Worm (Caenorhabditis elegans) whole organism, young adult: ENCODE results near the gene C06E4.6.

Experiments used
- C17E4.6 ChIP-seq: fragments of 200-800 bp; sonication (Bioruptor generic); IDR thresholded peaks from 2 replicates; pipeline ENCODE4 v1.3.6; 2022; ENCODE audit warnings: missing genetic modification reagents, missing genetic modification characterization, missing compliant biosample characterization
- D2030.7 ChIP-seq: fragments of 200-800 bp; sonication (Bioruptor generic); IDR thresholded peaks from 2 replicates; pipeline ENCODE4 v1.3.6; 2022; ENCODE audit warnings: missing genetic modification reagents, missing genetic modification characterization, missing compliant biosample characterization
- F10E7.11 ChIP-seq: sonication (generic microtip); optimal IDR thresholded peaks from 2 replicates; lab custom pipeline; 2017; ENCODE audit warnings: mild to moderate bottlenecking, missing genetic modification characterization, moderate library complexity, missing compliant biosample characterization
- F23B12.7 ChIP-seq: sonication (generic microtip); optimal IDR thresholded peaks from 2 replicates; lab custom pipeline; 2017; ENCODE audit warnings: missing genetic modification characterization, mild to moderate bottlenecking, missing compliant biosample characterization, antibody characterized with exemption, moderate library complexity; ENCODE audit not compliant: insufficient read depth
- F33H1.4 ChIP-seq: fragments of 200-800 bp; sonication (Bioruptor generic); IDR thresholded peaks from 2 replicates; pipeline ENCODE4 v1.3.6; 2022; ENCODE audit warnings: missing genetic modification reagents, missing genetic modification characterization, missing compliant biosample characterization
- F39B2.1 ChIP-seq: fragments of 200-800 bp; sonication (Bioruptor generic); IDR thresholded peaks from 2 replicates; pipeline ENCODE4 v1.3.6; 2022; ENCODE audit warnings: missing genetic modification reagents, missing genetic modification characterization, missing compliant biosample characterization
- F49E8.2 ChIP-seq: sonication (generic microtip); optimal IDR thresholded peaks from 3 replicates; lab custom pipeline; 2017; ENCODE audit warnings: missing genetic modification characterization, mild to moderate bottlenecking, missing compliant biosample characterization, antibody characterized with exemption, moderate library complexity; ENCODE audit not compliant: insufficient read depth
- F52B5.7 ChIP-seq: sonication (generic microtip); optimal IDR thresholded peaks from 2 replicates; lab custom pipeline; 2016; ENCODE audit warnings: mild to moderate bottlenecking, missing genetic modification characterization, missing compliant biosample characterization
- K12H6.12 ChIP-seq: fragments of 200-800 bp; sonication (Bioruptor generic); optimal IDR thresholded peaks from 2 replicates; lab custom pipeline; 2018; ENCODE audit warnings: mild to moderate bottlenecking, missing genetic modification characterization, missing compliant biosample characterization
- Y53G8AR.9 ChIP-seq: fragments of 200-800 bp; sonication (Bioruptor generic); conservative IDR thresholded peaks from 2 replicates; pipeline ENCODE4 v1.3.6; 2022; ENCODE audit warnings: missing genetic modification reagents, missing genetic modification characterization, missing compliant biosample characterization
- bed-1 ChIP-seq: fragments of 200-800 bp; sonication (Bioruptor generic); IDR thresholded peaks from 2 replicates; pipeline ENCODE4 v1.3.6; 2022; ENCODE audit warnings: missing genetic modification reagents, missing genetic modification characterization, missing compliant biosample characterization
- ccch-3 ChIP-seq: fragments of 200-800 bp; sonication (Bioruptor generic); optimal IDR thresholded peaks from 2 replicates; lab custom pipeline; 2018; ENCODE audit warnings: mild to moderate bottlenecking, missing genetic modification characterization, missing compliant biosample characterization
- ceh-100 ChIP-seq: fragments of 200-800 bp; sonication (Bioruptor generic); IDR thresholded peaks from 2 replicates; pipeline ENCODE4 v1.3.6; 2022; ENCODE audit warnings: missing genetic modification reagents, missing genetic modification characterization, missing compliant biosample characterization
- ceh-27 ChIP-seq: fragments of 200-800 bp; sonication (Bioruptor generic); optimal IDR thresholded peaks from 2 replicates; lab custom pipeline; 2018; ENCODE audit warnings: mild to moderate bottlenecking, missing genetic modification characterization, moderate library complexity, missing compliant biosample characterization
- ceh-58 ChIP-seq: fragments of 200-800 bp; sonication (Bioruptor generic); IDR thresholded peaks from 2 replicates; pipeline ENCODE4 v1.3.6; 2022; ENCODE audit warnings: missing genetic modification characterization, missing compliant biosample characterization
- ceh-79 ChIP-seq: sonication (generic microtip); optimal IDR thresholded peaks from 2 replicates; lab custom pipeline; 2017; ENCODE audit warnings: mild to moderate bottlenecking, missing genetic modification characterization, missing compliant biosample characterization
- ceh-91 ChIP-seq: fragments of 200-800 bp; sonication (Bioruptor generic); IDR thresholded peaks from 2 replicates; pipeline ENCODE4 v1.3.6; 2022; ENCODE audit warnings: missing genetic modification reagents, missing genetic modification characterization, missing compliant biosample characterization
- die-1 ChIP-seq: sonication (generic microtip); optimal IDR thresholded peaks from 2 replicates; lab custom pipeline; 2016; ENCODE audit warnings: missing genotype, mild to moderate bottlenecking, missing genetic modification characterization, missing compliant biosample characterization
- dox-1 ChIP-seq: fragments of 200-800 bp; sonication (Bioruptor generic); IDR thresholded peaks from 2 replicates; pipeline ENCODE4 v1.3.6; 2022; ENCODE audit warnings: missing genetic modification reagents, missing genetic modification characterization, missing compliant biosample characterization
- dpl-1 ChIP-seq: fragments of 150-350 bp; optimal IDR thresholded peaks from 2 replicates; lab custom pipeline; 2014; ENCODE audit warnings: missing biosample characterization, missing genetic modification reagents, missing genetic modification characterization
- fkh-3 ChIP-seq: sonication (generic microtip); optimal IDR thresholded peaks from 2 replicates; lab custom pipeline; 2016; ENCODE audit warnings: mild to moderate bottlenecking, missing genetic modification characterization, missing compliant biosample characterization
- him-1 ChIP-seq: sonication (generic microtip); optimal IDR thresholded peaks from 2 replicates; lab custom pipeline; 2016; ENCODE audit warnings: missing genotype, missing genetic modification reagents, missing genetic modification characterization, missing compliant biosample characterization
- hlh-12 ChIP-seq: sonication (generic microtip); optimal IDR thresholded peaks from 2 replicates; lab custom pipeline; 2016; ENCODE audit warnings: missing genetic modification characterization, missing compliant biosample characterization
- hmg-1.2 ChIP-seq: fragments of 200-800 bp; sonication (Bioruptor generic); IDR thresholded peaks from 2 replicates; pipeline ENCODE4 v1.3.6; 2022; ENCODE audit warnings: missing genetic modification reagents, missing genetic modification characterization, missing compliant biosample characterization
- hmg-20 ChIP-seq: fragments of 200-800 bp; sonication (Bioruptor generic); IDR thresholded peaks from 2 replicates; pipeline ENCODE4 v1.3.6; 2022; ENCODE audit warnings: missing genetic modification reagents, missing genetic modification characterization, missing compliant biosample characterization
- hrde-1 ChIP-seq: sonication (generic microtip); optimal IDR thresholded peaks from 2 replicates; lab custom pipeline; 2016; ENCODE audit warnings: missing genetic modification characterization, mild to moderate bottlenecking, missing compliant biosample characterization, moderate library complexity, missing genotype, missing genetic modification reagents, borderline replicate concordance
- hsf-1 ChIP-seq: fragments of 200-800 bp; sonication (Bioruptor generic); IDR thresholded peaks from 2 replicates; pipeline ENCODE4 v1.3.6; 2022; ENCODE audit warnings: missing genetic modification reagents, missing genetic modification characterization, missing compliant biosample characterization
- lir-1 ChIP-seq: fragments of 200-800 bp; sonication (Bioruptor generic); conservative IDR thresholded peaks from 2 replicates; pipeline ENCODE4 v1.3.6; 2022; ENCODE audit warnings: missing genetic modification reagents, missing genetic modification characterization, missing compliant biosample characterization
- madf-6 ChIP-seq: fragments of 200-800 bp; sonication (Bioruptor generic); IDR thresholded peaks from 2 replicates; pipeline ENCODE4 v1.3.6; 2022; ENCODE audit warnings: missing genetic modification reagents, missing genetic modification characterization, missing compliant biosample characterization
- madf-8 ChIP-seq: fragments of 200-800 bp; sonication (Bioruptor generic); conservative IDR thresholded peaks from 2 replicates; pipeline ENCODE4 v1.3.6; 2022; ENCODE audit warnings: missing genetic modification reagents, missing genetic modification characterization, missing compliant biosample characterization
- nfyb-1 ChIP-seq: fragments of 200-800 bp; sonication (Bioruptor generic); IDR thresholded peaks from 2 replicates; pipeline ENCODE4 v1.3.6; 2022; ENCODE audit warnings: missing genetic modification reagents, missing genetic modification characterization, missing compliant biosample characterization
- nhr-179 ChIP-seq: sonication (generic microtip); optimal IDR thresholded peaks from 2 replicates; lab custom pipeline; 2016; ENCODE audit warnings: mild to moderate bottlenecking, missing genetic modification characterization, missing compliant biosample characterization
- pbrm-1 ChIP-seq: fragments of 200-800 bp; sonication (Bioruptor generic); IDR thresholded peaks from 2 replicates; pipeline ENCODE4 v1.3.6; 2022; ENCODE audit warnings: missing genetic modification reagents, missing genetic modification characterization, missing compliant biosample characterization
- rec-8 ChIP-seq, 2 experiments: sonication (generic microtip); optimal IDR thresholded peaks; 2 replicates each; lab custom pipeline; 2016; ENCODE audit warnings: mild to moderate bottlenecking in 2 of 2, missing genetic modification characterization in 2 of 2, missing genetic modification reagents in 2 of 2, missing genotype in 2 of 2, missing biosample characterization in 1 of 2, missing compliant biosample characterization in 1 of 2, moderate library complexity in 1 of 2
- snpc-1.1 ChIP-seq: sonication (generic microtip); optimal IDR thresholded peaks from 2 replicates; lab custom pipeline; 2017; ENCODE audit warnings: missing genetic modification characterization, mild to moderate bottlenecking, missing compliant biosample characterization, antibody characterized with exemption, moderate library complexity, missing genotype, missing genetic modification reagents; ENCODE audit not compliant: insufficient read depth
- snpc-1.3 ChIP-seq: sonication (generic microtip); optimal IDR thresholded peaks from 2 replicates; lab custom pipeline; 2017; ENCODE audit warnings: missing genetic modification characterization, mild to moderate bottlenecking, missing compliant biosample characterization, antibody characterized with exemption, moderate library complexity, missing genotype, missing genetic modification reagents; ENCODE audit not compliant: insufficient read depth
- snpc-3.4 ChIP-seq: sonication (generic microtip); optimal IDR thresholded peaks from 2 replicates; lab custom pipeline; 2017; ENCODE audit warnings: missing genetic modification characterization, mild to moderate bottlenecking, missing compliant biosample characterization, antibody characterized with exemption, moderate library complexity, missing genotype, missing genetic modification reagents
- snpc-4 ChIP-seq, 5 experiments: fragments of 150-350 bp in 1 of 5; sonication (generic microtip) in 4 of 5; optimal IDR thresholded peaks; 2 replicates each; lab custom pipeline; 2014 to 2018; ENCODE audit warnings: missing genetic modification characterization in 5 of 5, missing biosample characterization in 3 of 5, antibody characterized with exemption in 2 of 5, mild to moderate bottlenecking in 2 of 5, missing compliant biosample characterization in 2 of 5, missing genotype in 2 of 5, moderate library complexity in 2 of 5, missing genetic modification reagents in 1 of 5
- tbx-9 ChIP-seq: sonication (generic microtip); optimal IDR thresholded peaks from 2 replicates; lab custom pipeline; 2016; ENCODE audit warnings: borderline replicate concordance, missing genetic modification characterization, inconsistent platforms, missing compliant biosample characterization
- unc-130 ChIP-seq: sonication (generic microtip); optimal IDR thresholded peaks from 2 replicates; lab custom pipeline; 2016; ENCODE audit warnings: missing genetic modification reagents, missing genetic modification characterization, missing compliant biosample characterization
- zfh-2 ChIP-seq: fragments of 200-800 bp; sonication (Bioruptor generic); conservative IDR thresholded peaks from 2 replicates; pipeline ENCODE4 v1.3.6; 2022; ENCODE audit warnings: missing genetic modification reagents, missing genetic modification characterization, missing compliant biosample characterization
- ztf-18 ChIP-seq: sonication (generic microtip); optimal IDR thresholded peaks from 2 replicates; lab custom pipeline; 2016; ENCODE audit warnings: missing genotype, mild to moderate bottlenecking, missing genetic modification characterization, missing compliant biosample characterization
- ztf-3 ChIP-seq: fragments of 200-800 bp; sonication (Bioruptor generic); optimal IDR thresholded peaks from 2 replicates; lab custom pipeline; 2018; ENCODE audit warnings: mild to moderate bottlenecking, missing genetic modification characterization, missing compliant biosample characterization

The C06E4.6 gene

DNA sequence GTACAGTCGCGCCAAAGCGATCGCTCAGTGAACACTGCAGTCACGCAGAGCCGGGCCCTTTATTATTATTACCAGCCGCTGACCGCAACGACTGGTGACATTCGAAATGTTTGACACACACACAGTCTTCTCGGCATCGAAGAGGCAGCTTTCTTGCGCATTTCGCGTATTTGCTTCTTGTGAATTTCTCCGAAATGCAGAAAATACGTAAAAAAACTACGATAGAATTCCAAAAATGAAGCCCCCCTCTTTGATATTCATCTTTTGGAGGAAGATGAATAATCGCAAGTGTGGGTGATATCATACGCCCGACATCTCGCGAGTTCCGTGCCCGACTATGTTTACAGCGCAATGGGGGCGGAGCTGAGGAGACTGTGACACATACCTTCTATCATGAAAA lies 4.8 kb downstream of the C06E4.6 start (continued):
- TF ChIP-seq hrde-1 (tag; lab: Kevin White, UChicago) (no peak), pbrm-1 (GFP tag; lab: Robert Waterston, UW) (peak; percentile 73), ztf-3 (no peak), F23B12.7 (no peak), F52B5.7 (tag; lab: Kevin White, UChicago) (no peak), Y53G8AR.9 (GFP tag; lab: Robert Waterston, UW) (no peak), bed-1 (GFP tag; lab: Robert Waterston, UW) (no peak), snpc-1.1 (peak; percentile 91), snpc-4 (GFP tag; optimal IDR thresholded peaks at IDR 0.05; lab: Kevin White, UChicago) (peak; percentile 85), snpc-4 (tag; optimal IDR thresholded peaks at IDR 0.05; lab: Kevin White, UChicago) (peak; percentile 87 to 95 (median 88)), F39B2.1 (GFP tag; lab: Robert Waterston, UW) (no peak), snpc-3.4 (tag; lab: Kevin White, UChicago) (peak; percentile 64), ceh-91 (GFP tag; lab: Robert Waterston, UW) (0 out of 2 replicates have a peak, but pooled peaks have one; percentile 17), rec-8 (tag; optimal IDR thresholded peaks at IDR 0.05; lab: Kevin White, UChicago) (no peak), snpc-1.3 (tag; lab: Kevin White, UChicago) (no peak), ceh-27 (GFP tag; lab: Kevin White, UChicago) (no peak), zfh-2 (GFP tag; lab: Robert Waterston, UW) (no peak), dpl-1 (GFP tag; lab: Kevin White, UChicago) (no peak), F33H1.4 (no peak), dox-1 (peak; percentile 53; the same call in 1 of the 2 replicates), lir-1 (GFP tag; lab: Robert Waterston, UW) (no peak), F49E8.2 (tag; lab: Kevin White, UChicago) (peak; percentile 62), D2030.7 (GFP tag; lab: Robert Waterston, UW) (0 out of 2 replicates have a peak, but pooled peaks have one; percentile 38), unc-130 (no peak), ceh-79 (no peak), hmg-20 (GFP tag; lab: Robert Waterston, UW) (no peak)

DNA sequence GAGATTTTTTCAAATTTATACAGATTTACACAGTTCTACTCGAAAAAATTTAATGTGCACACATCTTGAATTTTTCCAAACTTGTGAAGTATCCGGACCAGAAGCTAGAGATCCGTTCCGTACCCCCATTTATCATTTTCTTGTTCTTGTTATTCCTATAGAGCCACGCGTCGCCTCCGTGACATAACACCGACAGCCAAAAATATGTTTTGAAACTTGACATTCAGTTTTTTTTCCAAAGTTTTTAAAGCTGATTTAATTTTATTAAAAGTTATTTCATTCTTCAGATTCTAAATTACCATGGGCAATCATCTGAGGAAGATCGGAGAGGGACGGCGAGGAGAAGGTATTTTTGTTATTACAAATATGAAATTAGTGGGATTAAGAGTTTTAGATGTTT lies 7.9 kb downstream of the C06E4.6 start, which contains the start of gene D2024.18:
Gene D2024.18, plus strand, starts transcription at position 301 of the 400 bp plus-strand sequence.
- TF ChIP-seq hmg-1.2, result no peak
- TF ChIP-seq hlh-12 (tag; lab: Kevin White, UChicago), result no peak
- no peak for TF ChIP-seq ceh-91 (GFP tag; lab: Robert Waterston, UW)
- TF ChIP-seq madf-6 (GFP tag; lab: Robert Waterston, UW), result no peak
- no peak for TF ChIP-seq madf-8
- no peak for TF ChIP-seq ceh-58
- TF ChIP-seq ztf-18, result no peak
- no peak for TF ChIP-seq him-1
- TF ChIP-seq ceh-100 (GFP tag; lab: Robert Waterston, UW), result no peak
- TF ChIP-seq hsf-1 (GFP tag; lab: Robert Waterston, UW), result no peak
- no peak for TF ChIP-seq K12H6.12
- TF ChIP-seq tbx-9 (tag; lab: Kevin White, UChicago), result no peak
- no peak for TF ChIP-seq die-1 (tag; lab: Kevin White, UChicago)
- TF ChIP-seq snpc-3.4 (tag; lab: Kevin White, UChicago), result no peak
- no peak for TF ChIP-seq ccch-3
- TF ChIP-seq nhr-179 (tag; lab: Kevin White, UChicago), result no peak
- TF ChIP-seq nfyb-1, result no peak
- no peak for TF ChIP-seq C17E4.6 (GFP tag; lab: Robert Waterston, UW)
- no peak for TF ChIP-seq F10E7.11 (tag; lab: Kevin White, UChicago)
- TF ChIP-seq fkh-3, result no peak
